Worm (Caenorhabditis elegans): Measurements from ENCODE around the gene F43G6.7.

DNA sequence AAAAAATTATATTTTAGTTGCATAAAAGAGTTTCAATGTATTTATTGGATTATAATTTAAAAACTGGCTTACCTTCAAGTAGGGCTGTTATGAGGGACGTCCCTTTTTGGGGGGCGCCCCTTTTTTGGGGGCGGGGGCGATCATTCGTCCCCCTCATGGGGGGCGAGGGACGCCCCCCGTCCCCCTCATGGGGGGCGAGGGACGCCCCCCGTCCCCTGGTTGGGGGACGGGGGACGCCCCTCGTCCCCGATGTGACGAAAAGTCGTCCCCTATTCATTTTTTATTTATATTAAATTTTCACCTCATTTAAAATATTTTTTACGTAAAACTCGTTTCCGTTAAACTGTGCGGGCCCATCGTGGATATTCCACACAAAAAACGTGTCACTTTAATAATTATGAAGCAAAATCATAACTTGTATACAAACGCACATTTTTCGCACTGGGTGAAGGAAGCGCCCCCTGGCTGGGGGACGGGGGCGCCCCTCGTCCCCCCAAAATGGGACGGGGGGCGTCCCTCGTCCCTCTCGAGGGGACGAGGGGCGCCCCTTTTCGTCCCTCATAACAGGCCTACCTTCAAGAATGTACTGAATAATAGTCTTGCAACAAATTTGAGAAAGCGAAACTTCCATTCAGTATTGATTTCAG is 45.0 kb upstream of the F43G6.7 start:
- TF ChIP-seq lin-39 (tag; optimal IDR thresholded peaks at IDR 0.05), result no peak
- TF ChIP-seq nhr-76 (tag; optimal IDR thresholded peaks at IDR 0.05), result no peak
- no peak for TF ChIP-seq ceh-9 (tag; optimal IDR thresholded peaks at IDR 0.05)
- no peak for TF ChIP-seq skn-1 (tag; optimal IDR thresholded peaks at IDR 0.05)
- no peak for TF ChIP-seq snpc-4 (tag; optimal IDR thresholded peaks at IDR 0.05)

Measured in whole organism, L3 larva.